Fruit fly (Drosophila melanogaster): ENCODE measurements around the gene FucTD.

FucTD gene

DNA sequence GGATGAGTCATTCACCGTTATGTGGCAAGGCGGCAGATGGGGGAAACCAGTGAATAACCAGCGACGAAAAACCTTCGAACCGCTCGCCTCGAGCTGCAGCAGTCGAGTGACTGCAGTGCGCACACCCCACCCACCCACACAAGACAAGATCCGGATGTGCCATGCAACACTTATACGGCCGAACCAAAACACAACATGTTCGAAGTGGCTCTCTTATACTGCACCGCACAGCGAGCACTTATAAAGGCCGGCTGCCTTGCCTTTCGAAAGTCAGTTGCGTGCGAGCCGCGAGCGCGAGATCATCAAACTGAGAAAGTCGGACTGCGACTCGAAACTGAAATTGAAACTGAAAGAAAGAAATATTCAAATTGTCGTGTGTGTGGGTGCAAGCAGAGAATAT, 47.5 kb downstream of the FucTD start, which contains the start of gene rho (continued):
- TF ChIP-seq CG6854 (GFP tag; optimal IDR thresholded peaks at IDR 0.05): peak; percentile 69
- peak; percentile 59 to 74 for TF ChIP-seq ss (GFP tag; optimal IDR thresholded peaks at IDR 0.05)
- TF ChIP-seq CG8319 (GFP tag; optimal IDR thresholded peaks at IDR 0.05): no peak
- TF ChIP-seq achi (GFP tag; optimal IDR thresholded peaks at IDR 0.05): no peak
- no peak for TF ChIP-seq CG8119 (GFP tag; IDR thresholded peaks at IDR 0.05)
- no peak for TF ChIP-seq acj6 (GFP tag; optimal IDR thresholded peaks at IDR 0.05)
- no peak for TF ChIP-seq vri (GFP tag; optimal IDR thresholded peaks at IDR 0.05)
- TF ChIP-seq Sox15 (GFP tag; optimal IDR thresholded peaks at IDR 0.05): no peak
- no peak for TF ChIP-seq OdsH (GFP tag; optimal IDR thresholded peaks at IDR 0.05)
- TF ChIP-seq CG8632 (GFP tag; optimal IDR thresholded peaks at IDR 0.05): no peak
- TF ChIP-seq dac (GFP tag; optimal IDR thresholded peaks at IDR 0.05): no peak
- TF ChIP-seq Sox102F (GFP tag; optimal IDR thresholded peaks at IDR 0.05): no peak
- TF ChIP-seq dsx (GFP tag; optimal IDR thresholded peaks at IDR 0.05; ENCODE audit: poor library complexity, severe bottlenecking): peak; percentile 85
- no peak for TF ChIP-seq CG10631 (GFP tag; optimal IDR thresholded peaks at IDR 0.05)
- TF ChIP-seq Hr38 (GFP tag; optimal IDR thresholded peaks at IDR 0.05): no peak
- TF ChIP-seq CG11294 (GFP tag; IDR thresholded peaks at IDR 0.05): peak; percentile 19; the same call in 1 of the 2 replicates
- TF ChIP-seq cyc (GFP tag; optimal IDR thresholded peaks at IDR 0.05): no peak
- peak; percentile 59 for TF ChIP-seq CG1621 (tag; optimal IDR thresholded peaks at IDR 0.05)
- TF ChIP-seq svp (GFP tag): no peak
- peak; percentile 67; the same call in 1 of the 3 replicates for TF ChIP-seq CG6163 (GFP tag; IDR thresholded peaks at IDR 0.05)
- no peak for TF ChIP-seq Gug (GFP tag; IDR thresholded peaks at IDR 0.05)

DNA sequence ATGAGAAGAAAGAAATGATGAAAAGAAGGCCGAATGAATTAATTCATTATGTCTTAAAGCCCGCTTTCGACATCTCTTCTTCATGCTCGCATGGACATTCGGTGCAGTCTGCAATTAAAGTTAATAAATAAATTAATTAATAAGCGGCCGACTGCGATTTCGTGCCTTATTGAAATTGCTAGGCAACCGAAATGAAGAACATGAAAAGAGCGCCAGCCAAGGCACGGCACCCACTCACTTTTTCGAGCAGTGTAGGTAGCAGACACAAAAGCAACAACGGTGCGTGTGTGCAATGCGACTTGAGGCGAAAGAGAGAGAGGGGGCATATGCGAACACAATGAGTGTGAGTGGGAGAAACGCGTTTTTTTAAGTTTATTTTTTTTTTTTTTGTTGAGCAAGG, 48.4 kb downstream of the FucTD start:
- TF ChIP-seq Hr38 (GFP tag; optimal IDR thresholded peaks at IDR 0.05) (no peak), dsx (GFP tag; optimal IDR thresholded peaks at IDR 0.05; ENCODE audit: poor library complexity, severe bottlenecking) (no peak), Smox (GFP tag; optimal IDR thresholded peaks at IDR 0.05) (peak; percentile 48), net (GFP tag; optimal IDR thresholded peaks at IDR 0.05) (peak; percentile 71), CG6854 (GFP tag; optimal IDR thresholded peaks at IDR 0.05) (no peak), Lpt (GFP tag; optimal IDR thresholded peaks at IDR 0.05) (peak; percentile 62), dac (GFP tag; optimal IDR thresholded peaks at IDR 0.05) (peak; percentile 53), fkh (GFP tag; optimal IDR thresholded peaks at IDR 0.05) (no peak), Eip78C (GFP tag) (peak; percentile 87), vri (GFP tag; optimal IDR thresholded peaks at IDR 0.05) (peak; percentile 18), CG16779 (tag; optimal IDR thresholded peaks at IDR 0.05) (no peak), Sox15 (GFP tag; optimal IDR thresholded peaks at IDR 0.05) (peak; percentile 30), ss (GFP tag; optimal IDR thresholded peaks at IDR 0.05) (peak; percentile 13 to 46), Gug (GFP tag; IDR thresholded peaks at IDR 0.05) (peak; percentile 47; the same call in 1 of the 2 replicates), CG11902 (GFP tag; optimal IDR thresholded peaks at IDR 0.05) (no peak), svp (GFP tag) (peak; percentile 72), esn (GFP tag; optimal IDR thresholded peaks at IDR 0.05) (peak; percentile 65), pdm3 (GFP tag; optimal IDR thresholded peaks at IDR 0.05) (peak; percentile 66), CG4318 (GFP tag; optimal IDR thresholded peaks at IDR 0.05) (peak; percentile 60), CG8632 (GFP tag; optimal IDR thresholded peaks at IDR 0.05) (peak; percentile 51), CG9139 (GFP tag; optimal IDR thresholded peaks at IDR 0.05) (no peak), Met (GFP tag; optimal IDR thresholded peaks at IDR 0.05) (peak; percentile 58), cyc (GFP tag; optimal IDR thresholded peaks at IDR 0.05) (peak; percentile 40), CG32006 (GFP tag; optimal IDR thresholded peaks at IDR 0.05) (peak; percentile 83), CG8319 (GFP tag; optimal IDR thresholded peaks at IDR 0.05) (no peak), Eip93F (GFP tag; optimal IDR thresholded peaks at IDR 0.05) (no peak), CG31627 (GFP tag; optimal IDR thresholded peaks at IDR 0.05) (peak; percentile 46), CG34406 (GFP tag; optimal IDR thresholded peaks at IDR 0.05) (peak; percentile 44), fd59A (GFP tag; optimal IDR thresholded peaks at IDR 0.05) (peak; percentile 5), Ets96B (tag; optimal IDR thresholded peaks at IDR 0.05) (peak; percentile 1), CG10631 (GFP tag; optimal IDR thresholded peaks at IDR 0.05) (peak; percentile 47), Ets21C (GFP tag; optimal IDR thresholded peaks at IDR 0.05) (peak; percentile 17), CG11762 (GFP tag; optimal IDR thresholded peaks at IDR 0.05; ENCODE audit: insufficient read depth) (no peak), fd85E (GFP tag; optimal IDR thresholded peaks at IDR 0.05) (no peak), OdsH (GFP tag; optimal IDR thresholded peaks at IDR 0.05) (peak; percentile 67), Sox102F (GFP tag; optimal IDR thresholded peaks at IDR 0.05) (peak; percentile 52), Hr4 (GFP tag; optimal IDR thresholded peaks at IDR 0.05) (peak; percentile 81), CG11294 (GFP tag; IDR thresholded peaks at IDR 0.05) (peak; percentile 40; the same call in 1 of the 2 replicates), achi (GFP tag; optimal IDR thresholded peaks at IDR 0.05) (peak; percentile 57), spab (GFP tag; optimal IDR thresholded peaks at IDR 0.05) (no peak), topi (GFP tag; optimal IDR thresholded peaks at IDR 0.05) (peak; percentile 42), eg (GFP tag; IDR thresholded peaks at IDR 0.05) (peak; percentile 55; the same call in 1 of the 3 replicates), acj6 (GFP tag; optimal IDR thresholded peaks at IDR 0.05) (peak; percentile 50), CG6163 (GFP tag; IDR thresholded peaks at IDR 0.05) (peak; percentile 32; the same call in 1 of the 3 replicates), CG6792 (GFP tag; optimal IDR thresholded peaks at IDR 0.05) (peak; percentile 48)

Data from whole organism, prepupa.